Worm (Caenorhabditis elegans) whole organism, mixed stage, embryonic: Measurements from ENCODE around the gene D1014.5.

Source experiments
- bed-3 ChIP-seq: fragments of 200-800 bp; sonication (Bioruptor generic); optimal IDR thresholded peaks from 3 replicates; lab custom pipeline; 2018; ENCODE audit warnings: mild to moderate bottlenecking, missing genetic modification characterization, moderate library complexity, missing compliant biosample characterization
- blmp-1 ChIP-seq: fragments of 150-350 bp; optimal IDR thresholded peaks from 2 replicates; lab custom pipeline; 2014; ENCODE audit warnings: missing biosample characterization, missing genetic modification characterization
- ceh-39 ChIP-seq: fragments of 150-350 bp; optimal IDR thresholded peaks from 2 replicates; lab custom pipeline; 2014; ENCODE audit warnings: missing biosample characterization, missing genetic modification characterization
- ceh-83 ChIP-seq: fragments of 200-800 bp; sonication (Bioruptor generic); optimal IDR thresholded peaks from 2 replicates; lab custom pipeline; 2018; ENCODE audit warnings: mild to moderate bottlenecking, missing genetic modification characterization, missing compliant biosample characterization
- ces-1 ChIP-seq: fragments of 150-350 bp; optimal IDR thresholded peaks from 2 replicates; lab custom pipeline; 2014; ENCODE audit warnings: missing biosample characterization, missing genetic modification reagents, missing genetic modification characterization
- cnd-1 ChIP-seq: fragments of 200-800 bp; sonication (Bioruptor generic); optimal IDR thresholded peaks from 2 replicates; lab custom pipeline; 2018; ENCODE audit warnings: mild to moderate bottlenecking, missing genetic modification characterization, missing compliant biosample characterization
- elt-1 ChIP-seq: sonication (generic microtip); optimal IDR thresholded peaks from 2 replicates; lab custom pipeline; 2017; ENCODE audit warnings: missing genetic modification characterization, mild to moderate bottlenecking, missing compliant biosample characterization, antibody characterized with exemption, moderate library complexity, borderline replicate concordance; ENCODE audit not compliant: insufficient read depth
- elt-3 ChIP-seq: fragments of 150-350 bp; optimal IDR thresholded peaks from 2 replicates; lab custom pipeline; 2014; ENCODE audit warnings: missing biosample characterization, missing genetic modification characterization
- flh-1 ChIP-seq: fragments of 200-800 bp; sonication (Bioruptor generic); optimal IDR thresholded peaks from 2 replicates; lab custom pipeline; 2018; ENCODE audit warnings: mild to moderate bottlenecking, missing genetic modification characterization, moderate library complexity, missing compliant biosample characterization
- ham-2 ChIP-seq: fragments of 200-800 bp; sonication (Bioruptor generic); optimal IDR thresholded peaks from 2 replicates; lab custom pipeline; 2018; ENCODE audit warnings: mild to moderate bottlenecking, missing genetic modification characterization, missing compliant biosample characterization
- lin-13 ChIP-seq: fragments of 150-350 bp; optimal IDR thresholded peaks from 2 replicates; lab custom pipeline; 2014; ENCODE audit warnings: missing biosample characterization, missing genetic modification characterization
- lin-32 ChIP-seq: fragments of 200-800 bp; sonication (Bioruptor generic); optimal IDR thresholded peaks from 2 replicates; lab custom pipeline; 2018; ENCODE audit warnings: mild to moderate bottlenecking, missing genetic modification characterization, missing compliant biosample characterization
- lsy-2 ChIP-seq: fragments of 150-350 bp; optimal IDR thresholded peaks from 2 replicates; lab custom pipeline; 2014; ENCODE audit warnings: missing biosample characterization, missing genetic modification characterization
- mab-5 ChIP-seq: fragments of 150-350 bp; optimal IDR thresholded peaks from 2 replicates; lab custom pipeline; 2014; ENCODE audit warnings: missing biosample characterization, missing genetic modification characterization
- mep-1 ChIP-seq: fragments of 150-350 bp; optimal IDR thresholded peaks from 2 replicates; lab custom pipeline; 2017; ENCODE audit warnings: missing biosample characterization, missing genetic modification reagents, missing genetic modification characterization, inconsistent platforms
- mls-2 ChIP-seq: sonication (generic microtip); optimal IDR thresholded peaks from 2 replicates; lab custom pipeline; 2016; ENCODE audit warnings: mild to moderate bottlenecking, missing genetic modification characterization, moderate library complexity, missing compliant biosample characterization
- nhr-12 ChIP-seq: fragments of 150-350 bp; optimal IDR thresholded peaks from 2 replicates; lab custom pipeline; 2014; ENCODE audit warnings: missing biosample characterization, missing genetic modification characterization
- nhr-2 ChIP-seq: fragments of 150-350 bp; optimal IDR thresholded peaks from 2 replicates; lab custom pipeline; 2014; ENCODE audit warnings: missing biosample characterization, missing genetic modification characterization
- nhr-237 ChIP-seq: fragments of 150-350 bp; optimal IDR thresholded peaks from 2 replicates; lab custom pipeline; 2014; ENCODE audit warnings: missing biosample characterization, missing genetic modification characterization
- nhr-28 ChIP-seq: fragments of 150-350 bp; optimal IDR thresholded peaks from 2 replicates; lab custom pipeline; 2014; ENCODE audit warnings: missing biosample characterization, missing genetic modification characterization
- nhr-76 ChIP-seq: sonication (generic microtip); optimal IDR thresholded peaks from 2 replicates; lab custom pipeline; 2017; ENCODE audit warnings: missing biosample characterization, missing genetic modification characterization
- snpc-4 ChIP-seq: fragments of 150-350 bp; optimal IDR thresholded peaks from 2 replicates; lab custom pipeline; 2014; ENCODE audit warnings: missing biosample characterization, missing genetic modification characterization
- sptf-1 ChIP-seq: sonication (generic microtip); optimal IDR thresholded peaks from 2 replicates; lab custom pipeline; 2017; ENCODE audit warnings: mild to moderate bottlenecking, missing genetic modification characterization, moderate library complexity, missing compliant biosample characterization
- tbx-8 ChIP-seq: fragments of 200-800 bp; sonication (Bioruptor generic); optimal IDR thresholded peaks from 2 replicates; lab custom pipeline; 2018; ENCODE audit warnings: mild to moderate bottlenecking, missing genetic modification characterization, moderate library complexity, missing compliant biosample characterization
- unc-120 ChIP-seq: sonication (generic microtip); optimal IDR thresholded peaks from 2 replicates; lab custom pipeline; 2017; ENCODE audit warnings: missing genetic modification characterization, missing compliant biosample characterization; ENCODE audit not compliant: poor library complexity, severe bottlenecking
- unc-39 ChIP-seq: fragments of 150-350 bp; optimal IDR thresholded peaks from 2 replicates; lab custom pipeline; 2014; ENCODE audit warnings: missing biosample characterization, missing genetic modification characterization
- unc-62 ChIP-seq: fragments of 150-350 bp; optimal IDR thresholded peaks from 2 replicates; lab custom pipeline; 2014; ENCODE audit warnings: missing biosample characterization, missing genetic modification reagents, missing genetic modification characterization
- zip-8 ChIP-seq: fragments of 150-350 bp; optimal IDR thresholded peaks from 2 replicates; lab custom pipeline; 2014; ENCODE audit warnings: missing biosample characterization, missing genetic modification characterization
- ztf-11 ChIP-seq: fragments of 150-350 bp; optimal IDR thresholded peaks from 2 replicates; lab custom pipeline; 2014; ENCODE audit warnings: missing biosample characterization, missing genetic modification characterization

D1014.5 gene

ce11 chrV:8163199-8163598, 39.7 kb downstream of the D1014.5 start:
- TF ChIP-seq bed-3 (GFP tag; lab: Kevin White, UChicago) (no peak), mep-1 (no peak), cnd-1 (tag; lab: Kevin White, UChicago) (no peak), elt-3 (tag; lab: Kevin White, UChicago) (no peak), ceh-39 (tag; lab: Kevin White, UChicago) (no peak), lin-13 (tag; lab: Kevin White, UChicago) (no peak), sptf-1 (tag; lab: Kevin White, UChicago) (no peak)

DNA sequence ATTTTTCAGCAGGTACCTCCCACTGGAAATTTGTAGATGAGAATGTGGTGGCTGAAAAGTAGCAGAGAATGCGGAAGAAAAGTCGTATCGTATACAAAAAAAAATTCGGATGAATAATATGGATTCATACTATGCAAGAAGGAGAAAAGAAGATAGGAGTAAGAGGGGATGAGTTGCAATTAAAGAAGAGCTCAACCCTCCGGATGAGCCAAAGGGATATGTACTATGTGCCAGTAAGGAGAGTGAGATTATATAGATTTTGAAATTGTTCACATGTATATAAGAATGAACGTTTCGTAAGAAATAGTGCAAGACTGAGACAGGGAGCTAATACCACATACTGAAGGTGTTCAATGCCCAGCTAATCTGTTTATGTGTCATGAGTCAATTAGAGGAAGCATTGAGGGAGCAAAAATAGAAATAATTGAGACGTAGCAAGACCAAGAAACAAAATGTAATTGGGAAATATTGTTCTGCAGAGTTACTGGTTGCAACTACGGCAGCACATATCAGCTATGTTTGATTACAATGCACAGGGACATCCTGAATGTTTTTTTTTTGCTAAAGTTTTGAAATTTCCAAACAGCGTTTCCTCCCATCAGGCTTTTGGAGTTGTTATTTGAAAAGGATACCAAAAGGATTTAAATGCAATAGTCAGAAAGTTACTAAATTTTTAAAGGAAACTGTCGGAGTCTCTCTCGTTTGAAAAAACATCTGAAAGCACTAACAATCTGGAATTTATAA, 44.9 kb downstream of the D1014.5 start, which contains the start of gene F20D6.8:
Gene F20D6.8 (minus strand): TSS at position 51 of the 744 bp plus-strand sequence.
- TF ChIP-seq cnd-1 (tag; lab: Kevin White, UChicago) (no peak), lin-13 (tag; lab: Kevin White, UChicago) (no peak), nhr-28 (no peak), elt-3 (tag; lab: Kevin White, UChicago) (no peak), ces-1 (GFP tag; lab: Kevin White, UChicago) (peak; percentile 32), tbx-8 (GFP tag; lab: Kevin White, UChicago) (no peak), flh-1 (GFP tag; lab: Kevin White, UChicago) (no peak)

DNA sequence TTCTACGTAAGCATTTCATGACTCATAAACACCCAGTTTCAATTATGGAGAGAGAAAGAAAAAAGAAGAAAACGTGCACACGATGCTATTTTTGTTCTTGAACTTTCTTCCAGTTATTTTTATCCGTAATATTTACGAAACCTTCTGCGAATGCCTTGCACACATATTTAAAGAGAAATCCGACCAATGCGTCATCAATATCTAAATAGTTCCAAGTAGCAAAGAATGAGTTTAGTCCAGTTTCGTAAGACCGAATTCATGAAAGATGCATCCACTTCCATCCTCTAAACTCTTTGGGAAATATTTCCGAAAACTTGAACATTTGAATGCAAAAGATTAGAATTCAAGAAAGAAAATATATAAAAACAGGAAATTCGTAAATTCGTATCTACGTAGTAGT, 45.7 kb downstream of the D1014.5 start:
- TF ChIP-seq nhr-76 (tag; lab: Kevin White, UChicago): no peak
- TF ChIP-seq bed-3 (GFP tag; lab: Kevin White, UChicago): no peak
- no peak for TF ChIP-seq nhr-28
- TF ChIP-seq elt-1 (tag; lab: Kevin White, UChicago): no peak
- no peak for TF ChIP-seq nhr-237 (tag; lab: Kevin White, UChicago)
- no peak for TF ChIP-seq unc-39 (tag; lab: Kevin White, UChicago)
- TF ChIP-seq elt-3 (tag; lab: Kevin White, UChicago): no peak
- no peak for TF ChIP-seq ceh-83 (GFP tag; lab: Kevin White, UChicago)
- no peak for TF ChIP-seq unc-120
- TF ChIP-seq ceh-39 (tag; lab: Kevin White, UChicago): no peak
- TF ChIP-seq flh-1 (GFP tag; lab: Kevin White, UChicago): no peak
- no peak for TF ChIP-seq tbx-8 (GFP tag; lab: Kevin White, UChicago)
- TF ChIP-seq, all 35 proteins: peak for 0

DNA sequence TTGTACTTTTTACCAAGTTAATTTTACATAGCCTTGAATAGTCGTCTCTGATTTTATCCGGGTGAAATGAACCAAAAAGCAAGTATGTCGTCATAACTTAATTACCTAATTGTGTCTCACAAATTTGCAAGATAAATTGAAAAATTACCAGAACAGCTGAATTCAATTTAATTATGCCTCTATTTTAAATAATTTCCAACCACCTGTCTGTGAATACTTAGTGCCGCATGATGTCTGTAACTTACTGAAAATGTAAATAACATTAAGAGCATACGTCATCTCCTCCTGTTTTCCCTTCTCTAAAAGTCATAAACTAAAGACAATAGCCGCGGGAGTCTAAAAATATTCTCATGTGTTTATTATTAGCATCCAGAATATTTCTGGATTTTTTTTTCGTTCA, 46.8 kb downstream of the D1014.5 start:
- TF ChIP-seq mep-1 (no peak), mab-5 (tag; lab: Kevin White, UChicago) (no peak), snpc-4 (no peak), mls-2 (tag; lab: Kevin White, UChicago) (no peak), ces-1 (GFP tag; lab: Kevin White, UChicago) (peak; percentile 56), sptf-1 (tag; lab: Kevin White, UChicago) (no peak), unc-62 (GFP tag; lab: Kevin White, UChicago) (no peak)

DNA sequence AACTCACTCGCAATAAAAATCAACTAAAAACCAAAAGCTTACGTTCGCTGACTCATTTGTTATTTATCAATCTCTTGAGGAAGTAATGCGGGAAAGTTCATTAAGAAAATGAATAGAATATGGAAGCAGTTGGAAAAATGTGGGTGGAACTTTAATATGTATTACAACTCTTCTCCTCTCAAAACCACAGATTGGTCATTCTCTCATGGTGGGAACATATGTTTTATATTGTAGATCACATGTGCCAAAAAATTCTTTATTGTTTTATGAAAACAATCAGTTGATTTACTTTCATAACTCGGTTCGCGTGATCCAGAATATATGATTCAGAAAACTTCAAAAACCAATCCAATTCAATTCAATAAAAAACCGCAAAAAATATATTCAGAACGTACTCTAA, 48.2 kb downstream of the D1014.5 start:
- no peak for TF ChIP-seq nhr-237 (tag; lab: Kevin White, UChicago)
- TF ChIP-seq ham-2 (GFP tag; lab: Kevin White, UChicago): no peak
- no peak for TF ChIP-seq zip-8 (tag; lab: Kevin White, UChicago)
- TF ChIP-seq snpc-4: no peak
- TF ChIP-seq blmp-1: no peak
- TF ChIP-seq mab-5 (tag; lab: Kevin White, UChicago): no peak
- no peak for TF ChIP-seq unc-39 (tag; lab: Kevin White, UChicago)
- TF ChIP-seq lin-32 (GFP tag; lab: Kevin White, UChicago): no peak
- no peak for TF ChIP-seq nhr-12 (tag; lab: Kevin White, UChicago)
- TF ChIP-seq nhr-28: no peak
- TF ChIP-seq unc-120: no peak
- no peak for TF ChIP-seq nhr-2 (tag; lab: Kevin White, UChicago)
- no peak for TF ChIP-seq lsy-2 (tag; lab: Kevin White, UChicago)
- TF ChIP-seq nhr-76 (tag; lab: Kevin White, UChicago): no peak
- no peak for TF ChIP-seq flh-1 (GFP tag; lab: Kevin White, UChicago)
- TF ChIP-seq elt-1 (tag; lab: Kevin White, UChicago): no peak
- no peak for TF ChIP-seq cnd-1 (tag; lab: Kevin White, UChicago)
- TF ChIP-seq ztf-11: no peak
- TF ChIP-seq unc-62 (GFP tag; lab: Kevin White, UChicago): no peak
